Fruit fly (Drosophila melanogaster) whole organism, embryonic: ENCODE measurements around the gene frm.
A peak's percentile ranks its signal among the peaks of the same experiment; 100 is the strongest.

Experiments used
- Atf3 ChIP-seq: fragments of 200-800 bp; sonication (Bioruptor generic); optimal IDR thresholded peaks from 3 replicates; lab custom pipeline; 2016; ENCODE audit warnings: missing biosample characterization, missing genetic modification characterization
- CG10543 ChIP-seq: fragments of 200-800 bp; sonication (Bioruptor generic); optimal IDR thresholded peaks from 3 replicates; lab custom pipeline; 2017; ENCODE audit warnings: missing biosample characterization, mild to moderate bottlenecking, missing genetic modification characterization, moderate library complexity
- CG15269 ChIP-seq: fragments of 200-800 bp; sonication (Bioruptor generic); optimal IDR thresholded peaks from 2 replicates; lab custom pipeline; 2018; ENCODE audit warnings: missing biosample characterization, mild to moderate bottlenecking, missing genetic modification characterization, moderate library complexity
- CG17568 ChIP-seq: fragments of 200-800 bp; sonication (Bioruptor generic); optimal IDR thresholded peaks from 2 replicates; lab custom pipeline; 2018; ENCODE audit warnings: missing biosample characterization, mild to moderate bottlenecking, missing genetic modification characterization, moderate library complexity
- CG17912 ChIP-seq: fragments of 200-800 bp; sonication (Bioruptor generic); optimal IDR thresholded peaks from 2 replicates; lab custom pipeline; 2018; ENCODE audit warnings: missing biosample characterization, mild to moderate bottlenecking, missing genetic modification characterization
- CG1792 ChIP-seq: fragments of 200-800 bp; sonication (Bioruptor generic); optimal IDR thresholded peaks from 2 replicates; lab custom pipeline; 2016; ENCODE audit warnings: missing biosample characterization, missing genetic modification characterization
- CG2120 ChIP-seq: fragments of 200-800 bp; sonication (Bioruptor generic); optimal IDR thresholded peaks from 3 replicates; lab custom pipeline; 2016; ENCODE audit warnings: missing biosample characterization, missing genetic modification characterization
- CG3065 ChIP-seq: fragments of 200-800 bp; sonication (Bioruptor generic); optimal IDR thresholded peaks from 2 replicates; lab custom pipeline; 2016; ENCODE audit warnings: missing biosample characterization, missing genetic modification characterization
- CG31224 ChIP-seq: fragments of 200-800 bp; sonication (Bioruptor generic); IDR thresholded peaks from 2 replicates; pipeline ENCODE4 v1.3.6; 2022; ENCODE audit warnings: missing biosample characterization, missing genetic modification characterization
- CG31365 ChIP-seq: fragments of 200-800 bp; sonication (Bioruptor generic); optimal IDR thresholded peaks from 2 replicates; lab custom pipeline; 2018; ENCODE audit warnings: missing biosample characterization, mild to moderate bottlenecking, missing genetic modification characterization
- CG33213 ChIP-seq: fragments of 200-800 bp; sonication (Bioruptor generic); optimal IDR thresholded peaks from 3 replicates; lab custom pipeline; 2016; ENCODE audit warnings: missing biosample characterization, missing genetic modification characterization
- CG34422 ChIP-seq: fragments of 200-800 bp; sonication (Bioruptor generic); IDR thresholded peaks from 3 replicates; pipeline ENCODE4 v1.3.6; 2022; ENCODE audit warnings: missing biosample characterization, missing genetic modification characterization
- CG3847 ChIP-seq: fragments of 200-800 bp; sonication (Bioruptor generic); IDR thresholded peaks from 2 replicates; pipeline ENCODE4 v1.3.6; 2022; ENCODE audit warnings: missing biosample characterization, missing genetic modification characterization
- CG4328 ChIP-seq: fragments of 200-800 bp; sonication (Bioruptor generic); optimal IDR thresholded peaks from 3 replicates; lab custom pipeline; 2017; ENCODE audit warnings: missing biosample characterization, missing genetic modification reagents, missing genetic modification characterization
- CG4424 ChIP-seq: fragments of 200-800 bp; sonication (Bioruptor generic); optimal IDR thresholded peaks from 3 replicates; lab custom pipeline; 2016; ENCODE audit warnings: missing biosample characterization, missing genetic modification characterization
- CG4854 ChIP-seq: fragments of 200-800 bp; sonication (Bioruptor generic); optimal IDR thresholded peaks from 2 replicates; lab custom pipeline; 2016; ENCODE audit warnings: missing biosample characterization, missing genetic modification characterization, inconsistent platforms
- CG5180 ChIP-seq: fragments of 200-800 bp; sonication (Bioruptor generic); optimal IDR thresholded peaks from 3 replicates; lab custom pipeline; 2017; ENCODE audit warnings: missing biosample characterization, missing genetic modification characterization, mild to moderate bottlenecking, moderate library complexity, missing genetic modification reagents
- CG5245 ChIP-seq: fragments of 200-800 bp; sonication (Bioruptor generic); optimal IDR thresholded peaks from 3 replicates; lab custom pipeline; 2016; ENCODE audit warnings: missing biosample characterization, missing genetic modification characterization
- CG7928 ChIP-seq: fragments of 200-800 bp; sonication (Bioruptor generic); optimal IDR thresholded peaks from 2 replicates; lab custom pipeline; 2017; ENCODE audit warnings: missing biosample characterization, mild to moderate bottlenecking, missing genetic modification characterization
- CG8944 ChIP-seq: fragments of 200-800 bp; sonication (Bioruptor generic); optimal IDR thresholded peaks from 3 replicates; lab custom pipeline; 2016; ENCODE audit warnings: missing biosample characterization, missing genetic modification characterization
- CoRest ChIP-seq: fragments of 200-800 bp; sonication (Bioruptor generic); optimal IDR thresholded peaks from 3 replicates; lab custom pipeline; 2018; ENCODE audit warnings: missing biosample characterization, mild to moderate bottlenecking, missing genetic modification characterization, moderate library complexity
- Dad ChIP-seq: fragments of 200-800 bp; sonication (Bioruptor generic); optimal IDR thresholded peaks from 3 replicates; lab custom pipeline; 2016; ENCODE audit warnings: missing biosample characterization, missing genetic modification characterization
- Dek ChIP-seq: fragments of 200-800 bp; sonication (Bioruptor generic); optimal IDR thresholded peaks from 3 replicates; lab custom pipeline; 2019; ENCODE audit warnings: missing biosample characterization, mild to moderate bottlenecking, missing genetic modification characterization, moderate library complexity
- H2.0 ChIP-seq: fragments of 200-800 bp; sonication (Bioruptor generic); IDR thresholded peaks from 2 replicates; pipeline ENCODE4 v1.3.6; 2022; ENCODE audit warnings: missing biosample characterization, missing genetic modification characterization
- HHEX ChIP-seq: fragments of 200-800 bp; sonication (Bioruptor generic); optimal IDR thresholded peaks from 3 replicates; lab custom pipeline; 2017; ENCODE audit warnings: missing biosample characterization, mild to moderate bottlenecking, missing genetic modification characterization, missing genetic modification reagents
- HmgD ChIP-seq: fragments of 200-800 bp; sonication (Bioruptor generic); optimal IDR thresholded peaks from 3 replicates; lab custom pipeline; 2016; ENCODE audit warnings: missing biosample characterization, missing genetic modification characterization
- Hr39 ChIP-seq: fragments of >200 bp; optimal IDR thresholded peaks from 2 replicates; lab custom pipeline; 2017
- Myb ChIP-seq: fragments of 200-800 bp; sonication (Bioruptor generic); optimal IDR thresholded peaks from 2 replicates; lab custom pipeline; 2016; ENCODE audit warnings: missing biosample characterization, missing genetic modification characterization
- Oli ChIP-seq: fragments of 200-800 bp; sonication (Bioruptor generic); optimal IDR thresholded peaks from 2 replicates; lab custom pipeline; 2018; ENCODE audit warnings: missing biosample characterization, mild to moderate bottlenecking, missing genetic modification characterization, moderate library complexity
- Scr ChIP-seq: fragments of 200-800 bp; sonication (Bioruptor generic); IDR thresholded peaks from 2 replicates; pipeline ENCODE4 v1.3.6; 2022; ENCODE audit warnings: missing biosample characterization, missing genetic modification characterization; ENCODE audit not compliant: partially characterized antibody
- Sin3A ChIP-seq: fragments of >200 bp; optimal IDR thresholded peaks from 2 replicates; lab custom pipeline; 2018
- aop ChIP-seq: fragments of 200-800 bp; sonication (Bioruptor generic); IDR thresholded peaks from 2 replicates; pipeline ENCODE4 v1.3.6; 2022; ENCODE audit warnings: missing biosample characterization, missing genetic modification characterization
- ara ChIP-seq: fragments of 200-800 bp; sonication (Bioruptor generic); IDR thresholded peaks from 2 replicates; pipeline ENCODE4 v1.3.6; 2022; ENCODE audit warnings: missing biosample characterization, missing genetic modification characterization
- az2 ChIP-seq: fragments of 200-800 bp; sonication (Bioruptor generic); optimal IDR thresholded peaks from 3 replicates; lab custom pipeline; 2016; ENCODE audit warnings: missing biosample characterization, missing genetic modification characterization
- chm ChIP-seq: fragments of 200-800 bp; sonication (Bioruptor generic); IDR thresholded peaks from 2 replicates; pipeline ENCODE4 v1.3.6; 2022; ENCODE audit warnings: missing biosample characterization, missing genetic modification characterization
- chn ChIP-seq: fragments of 200-800 bp; sonication (Bioruptor generic); optimal IDR thresholded peaks from 2 replicates; lab custom pipeline; 2016; ENCODE audit warnings: missing biosample characterization, missing genetic modification characterization
- corto ChIP-seq: fragments of 200-800 bp; sonication (Bioruptor generic); optimal IDR thresholded peaks from 2 replicates; lab custom pipeline; 2016; ENCODE audit warnings: missing biosample characterization, mild to moderate bottlenecking, missing genetic modification characterization, moderate library complexity
- exex ChIP-seq: fragments of 200-800 bp; sonication (Bioruptor generic); optimal IDR thresholded peaks from 4 replicates; lab custom pipeline; 2018; ENCODE audit warnings: missing biosample characterization, mild to moderate bottlenecking, missing genetic modification characterization, moderate library complexity
- ftz-f1 ChIP-seq: fragments of 200-800 bp; sonication (Bioruptor generic); optimal IDR thresholded peaks from 2 replicates; lab custom pipeline; 2016; ENCODE audit warnings: missing biosample characterization, missing genetic modification characterization
- lola ChIP-seq, 3 experiments: fragments of >200 bp in 2 of 3; fragments of 200-800 bp in 1 of 3; sonication (Bioruptor generic) in 1 of 3; optimal IDR thresholded peaks; 2 replicates each; lab custom pipeline; 2017 to 2019; ENCODE audit warnings: missing biosample characterization in 3 of 3, missing genetic modification characterization in 3 of 3, mild to moderate bottlenecking in 1 of 3, moderate library complexity in 1 of 3
- nmo ChIP-seq: fragments of 200-800 bp; sonication (Bioruptor generic); optimal IDR thresholded peaks from 2 replicates; lab custom pipeline; 2018; ENCODE audit warnings: missing biosample characterization, mild to moderate bottlenecking, missing genetic modification characterization, moderate library complexity
- pnt ChIP-seq: fragments of 200-800 bp; sonication (Bioruptor generic); optimal IDR thresholded peaks from 3 replicates; lab custom pipeline; 2016; ENCODE audit warnings: missing biosample characterization, missing genetic modification characterization
- rib ChIP-seq: fragments of 200-800 bp; sonication (Bioruptor generic); IDR thresholded peaks from 2 replicates; pipeline ENCODE4 v1.3.6; 2022; ENCODE audit warnings: missing biosample characterization, missing genetic modification characterization
- sisA ChIP-seq: fragments of 200-800 bp; sonication (Bioruptor generic); IDR thresholded peaks from 2 replicates; pipeline ENCODE4 v1.3.6; 2022; ENCODE audit warnings: missing biosample characterization, missing genetic modification characterization
- trem ChIP-seq: fragments of 200-800 bp; optimal IDR thresholded peaks from 3 replicates; lab custom pipeline; 2019; ENCODE audit warnings: missing biosample characterization, mild to moderate bottlenecking, missing genetic modification characterization, moderate library complexity
- ttk ChIP-seq: fragments of 200-800 bp; sonication (Bioruptor generic); IDR thresholded peaks from 2 replicates; pipeline ENCODE4 v2.1.2; 2022; ENCODE audit warnings: missing biosample characterization, missing genetic modification characterization
- usp ChIP-seq: fragments of >200 bp; optimal IDR thresholded peaks from 2 replicates; lab custom pipeline; 2017; ENCODE audit warnings: missing biosample characterization, missing genetic modification characterization
- vnd ChIP-seq: fragments of 200-800 bp; sonication (Bioruptor generic); IDR thresholded peaks from 3 replicates; pipeline ENCODE4 v1.3.6; 2022; ENCODE audit warnings: missing biosample characterization, missing genetic modification characterization; ENCODE audit not compliant: partially characterized antibody
- zf30C ChIP-seq: fragments of 200-800 bp; sonication (Bioruptor generic); optimal IDR thresholded peaks from 3 replicates; lab custom pipeline; 2018; ENCODE audit warnings: missing biosample characterization, mild to moderate bottlenecking, missing genetic modification characterization

frm gene

dm6 chr3L:5577250-5578138, 26.5 kb upstream of the frm start, which contains the start of gene Msr-110 (continued):
- TF ChIP-seq CG4854 = peak; percentile 58
- peak; percentile 67 for TF ChIP-seq CG5245 (GFP tag; lab: Kevin White, UChicago)
- TF ChIP-seq CG3065 (GFP tag; lab: Kevin White, UChicago) = peak; percentile 6
- peak; percentile 60 for TF ChIP-seq CG7928
- peak; percentile 56 for TF ChIP-seq Myb (GFP tag; lab: Kevin White, UChicago)
- TF ChIP-seq CG17568 = peak; percentile 76
- peak; percentile 93 for TF ChIP-seq Dek (tag; lab: Kevin White, UChicago)
- peak; percentile 72 for TF ChIP-seq H2.0 (GFP tag; lab: Robert Waterston, UW)
- TF ChIP-seq exex = peak; percentile 64
- TF ChIP-seq Sin3A (lab: Kevin White, UChicago) = no peak
- peak; percentile 93 for TF ChIP-seq Oli (tag; lab: Kevin White, UChicago)
- peak; percentile 89 for TF ChIP-seq HHEX (GFP tag; lab: Kevin White, UChicago)
- TF ChIP-seq CG17912 (GFP tag; lab: Kevin White, UChicago) = peak; percentile 70
- TF ChIP-seq CG4328 (GFP tag; lab: Kevin White, UChicago) = peak; percentile 76
- peak; percentile 81 for TF ChIP-seq Dad
- peak; percentile 74 for TF ChIP-seq Atf3
- no peak for TF ChIP-seq vnd (GFP tag; lab: Robert Waterston, UW)
- TF ChIP-seq Scr (GFP tag; lab: Robert Waterston, UW) = no peak
- peak; percentile 93 for TF ChIP-seq CoRest
- TF ChIP-seq az2 (GFP tag; lab: Kevin White, UChicago) = peak; percentile 79
- peak; percentile 55 for TF ChIP-seq pnt (GFP tag; lab: Kevin White, UChicago)
- TF ChIP-seq corto (GFP tag; lab: Kevin White, UChicago) = peak; percentile 93
- TF ChIP-seq CG1792 (GFP tag; lab: Kevin White, UChicago) = peak; percentile 52
- TF ChIP-seq CG15269 = peak; percentile 95
- TF ChIP-seq nmo (GFP tag; lab: Kevin White, UChicago) = peak; percentile 91
- peak; percentile 89 for TF ChIP-seq CG2120
- peak; percentile 87 for TF ChIP-seq sisA (GFP tag; lab: Robert Waterston, UW)
- TF ChIP-seq chn (GFP tag; lab: Kevin White, UChicago) = peak; percentile 53
- TF ChIP-seq CG34422 (GFP tag; lab: Robert Waterston, UW) = peak; percentile 91
- TF ChIP-seq aop (GFP tag; lab: Robert Waterston, UW) = 0 out of 2 replicates have a peak, but pooled peaks have one; percentile 36
- peak; percentile 85 for TF ChIP-seq CG3847 (GFP tag; lab: Robert Waterston, UW)
- peak; percentile 28; the same call in 1 of the 2 replicates for TF ChIP-seq chm (GFP tag; lab: Robert Waterston, UW)
- no peak for TF ChIP-seq HmgD (GFP tag; lab: Kevin White, UChicago)
- TF ChIP-seq CG10543 = peak; percentile 89
- peak; percentile 32 for TF ChIP-seq CG33213
- TF ChIP-seq CG4424 (GFP tag; lab: Kevin White, UChicago) = peak; percentile 76
- peak; percentile 83 for TF ChIP-seq CG5180 (GFP tag; lab: Kevin White, UChicago)
- TF ChIP-seq ttk (GFP tag; lab: Robert Waterston, UW) = peak; percentile 78
- TF ChIP-seq zf30C = no peak
- TF ChIP-seq ara (GFP tag; lab: Robert Waterston, UW) = peak; percentile 66
- TF ChIP-seq trem (tag; lab: Kevin White, UChicago) = peak; percentile 67
- TF ChIP-seq lola (GFP tag; optimal IDR thresholded peaks at IDR 0.05; lab: Kevin White, UChicago) = peak in 1 of 3 experiments; percentile 41
- TF ChIP-seq ftz-f1 (GFP tag; lab: Kevin White, UChicago) = no peak
- TF ChIP-seq CG31365 (tag; lab: Kevin White, UChicago) = peak; percentile 56
- peak; percentile 91 for TF ChIP-seq rib
- TF ChIP-seq CG8944 (GFP tag; lab: Kevin White, UChicago) = peak; percentile 64
- no peak for TF ChIP-seq Hr39 (lab: Kevin White, UChicago)
- peak; percentile 72; the same call in 1 of the 2 replicates for TF ChIP-seq CG31224
- TF ChIP-seq usp (GFP tag; lab: Kevin White, UChicago) = no peak
